Fruit fly (Drosophila melanogaster) whole organism: ENCODE results near the gene Vajk2.

Experiments
- CG8478 ChIP-seq: fragments of >200 bp; optimal IDR thresholded peaks from 2 replicates; lab custom pipeline; 2018; ENCODE audit warnings: inconsistent platforms
- EcR ChIP-seq, 2 experiments: fragments of >200 bp; optimal IDR thresholded peaks; 2 replicates each; lab custom pipeline; 2017; ENCODE audit warnings: missing biosample characterization in 2 of 2, missing genetic modification characterization in 2 of 2, missing genetic modification reagents in 2 of 2
- pan ChIP-seq: fragments of >200 bp; optimal IDR thresholded peaks from 2 replicates; lab custom pipeline; 2017
- psq ChIP-seq: fragments of >200 bp; optimal IDR thresholded peaks from 2 replicates; lab custom pipeline; 2017
- usp ChIP-seq: fragments of >200 bp; optimal IDR thresholded peaks from 2 replicates; lab custom pipeline; 2017; ENCODE audit warnings: missing biosample characterization, missing genetic modification characterization, mixed read lengths

dm6 chr2L:13976669-13977068 is 42.2 kb upstream of the Vajk2 start, which contains the start of gene NimC1:
- no peak for TF ChIP-seq pan (lab: Kevin White, UChicago)
- TF ChIP-seq usp (GFP tag; lab: Kevin White, UChicago), result no peak
- no peak for TF ChIP-seq psq
- TF ChIP-seq EcR (GFP tag; optimal IDR thresholded peaks at IDR 0.05; lab: Kevin White, UChicago), result no peak
- no peak for TF ChIP-seq CG8478 (lab: Kevin White, UChicago)
